Fruit fly (Drosophila melanogaster) whole organism, embryonic: Measurements from ENCODE around the gene SecS.

Source experiments
- Atf6 ChIP-seq: fragments of 200-800 bp; sonication (Bioruptor generic); IDR thresholded peaks from 2 replicates; pipeline ENCODE4 v1.3.6; 2022; ENCODE audit warnings: missing biosample characterization, missing genetic modification characterization
- Awh ChIP-seq: fragments of 200-800 bp; sonication (Bioruptor generic); IDR thresholded peaks from 2 replicates; pipeline ENCODE4, ENCODE4 v1.3.6; 2022; ENCODE audit warnings: missing biosample characterization, missing genetic modification characterization
- Bgb ChIP-seq: fragments of 200-800 bp; sonication (Bioruptor generic); IDR thresholded peaks from 2 replicates; pipeline ENCODE4 v1.3.6; 2022; ENCODE audit warnings: missing biosample characterization, missing genetic modification characterization; ENCODE audit not compliant: partially characterized antibody
- CG11085 ChIP-seq: fragments of 200-800 bp; sonication (Bioruptor generic); IDR thresholded peaks from 2 replicates; pipeline ENCODE4 v1.3.6; 2022; ENCODE audit warnings: missing biosample characterization, missing genetic modification characterization
- CG11456 ChIP-seq: fragments of 200-800 bp; sonication (Bioruptor generic); IDR thresholded peaks from 3 replicates; pipeline ENCODE4 v1.3.6; 2022; ENCODE audit warnings: missing biosample characterization, missing genetic modification characterization
- CG1602 ChIP-seq: fragments of 200-800 bp; sonication (Bioruptor generic); optimal IDR thresholded peaks from 3 replicates; lab custom pipeline; 2016; ENCODE audit warnings: missing biosample characterization, missing genetic modification characterization
- CG18011 ChIP-seq: fragments of 200-800 bp; sonication (Bioruptor generic); optimal IDR thresholded peaks from 2 replicates; lab custom pipeline; 2017; ENCODE audit warnings: missing biosample characterization, missing genetic modification characterization, mild to moderate bottlenecking, moderate library complexity, missing genotype
- CG2712 ChIP-seq: fragments of 200-800 bp; optimal IDR thresholded peaks from 3 replicates; lab custom pipeline; 2019; ENCODE audit warnings: missing biosample characterization, mild to moderate bottlenecking, missing genetic modification characterization, moderate library complexity
- CG6175 ChIP-seq: fragments of 200-800 bp; sonication (Bioruptor generic); IDR thresholded peaks from 3 replicates; pipeline ENCODE4 v1.3.6; 2022; ENCODE audit warnings: missing biosample characterization, missing genetic modification characterization
- CG6683 ChIP-seq: fragments of 200-800 bp; sonication (Bioruptor generic); optimal IDR thresholded peaks from 2 replicates; lab custom pipeline; 2017; ENCODE audit warnings: missing biosample characterization, mild to moderate bottlenecking, missing genetic modification characterization, missing genetic modification reagents
- CG7271 ChIP-seq: fragments of 200-800 bp; sonication (Bioruptor generic); optimal IDR thresholded peaks from 2 replicates; lab custom pipeline; 2018; ENCODE audit warnings: missing biosample characterization, mild to moderate bottlenecking, missing genetic modification characterization, moderate library complexity
- CG7372 ChIP-seq: fragments of 200-800 bp; sonication (Bioruptor generic); IDR thresholded peaks from 2 replicates; pipeline ENCODE4 v1.3.6; 2022; ENCODE audit warnings: missing biosample characterization, missing genetic modification characterization
- CG7839 ChIP-seq: fragments of 200-800 bp; sonication (Bioruptor generic); optimal IDR thresholded peaks from 3 replicates; lab custom pipeline; 2018; ENCODE audit warnings: missing biosample characterization, mild to moderate bottlenecking, missing genetic modification characterization, moderate library complexity
- CG8765 ChIP-seq: fragments of 200-800 bp; sonication (Bioruptor generic); IDR thresholded peaks from 2 replicates; pipeline ENCODE4 v1.3.6; 2022; ENCODE audit warnings: missing biosample characterization, missing genetic modification characterization
- CG9437 ChIP-seq: fragments of 200-800 bp; sonication (Bioruptor generic); optimal IDR thresholded peaks from 2 replicates; lab custom pipeline; 2018; ENCODE audit warnings: missing biosample characterization, mild to moderate bottlenecking, missing genetic modification characterization
- CG9876 ChIP-seq: fragments of 200-800 bp; sonication (Bioruptor generic); optimal IDR thresholded peaks from 2 replicates; lab custom pipeline; 2016; ENCODE audit warnings: missing biosample characterization, missing genetic modification characterization
- D19B ChIP-seq: fragments of 200-800 bp; sonication (Bioruptor generic); optimal IDR thresholded peaks from 2 replicates; lab custom pipeline; 2017; ENCODE audit warnings: missing biosample characterization, mild to moderate bottlenecking, missing genetic modification characterization
- Doc2 ChIP-seq: fragments of 200-800 bp; sonication (Bioruptor generic); IDR thresholded peaks from 2 replicates; pipeline ENCODE4 v1.3.6; 2022; ENCODE audit warnings: missing biosample characterization, missing genetic modification characterization
- Dref ChIP-seq: fragments of 200-800 bp; sonication (Bioruptor generic); IDR thresholded peaks from 2 replicates; pipeline ENCODE4 v1.3.6; 2022; ENCODE audit warnings: missing biosample characterization, missing genetic modification characterization
- H2.0 ChIP-seq: fragments of 200-800 bp; sonication (Bioruptor generic); IDR thresholded peaks from 2 replicates; pipeline ENCODE4 v1.3.6; 2022; ENCODE audit warnings: missing biosample characterization, missing genetic modification characterization
- HHEX ChIP-seq: fragments of 200-800 bp; sonication (Bioruptor generic); optimal IDR thresholded peaks from 3 replicates; lab custom pipeline; 2017; ENCODE audit warnings: missing biosample characterization, mild to moderate bottlenecking, missing genetic modification characterization, missing genetic modification reagents
- Hand ChIP-seq: fragments of 200-800 bp; sonication (Bioruptor generic); optimal IDR thresholded peaks from 2 replicates; lab custom pipeline; 2017; ENCODE audit warnings: mild to moderate bottlenecking, missing biosample characterization, missing genetic modification reagents, missing genetic modification characterization
- Lim3 ChIP-seq: fragments of 200-800 bp; sonication (Bioruptor generic); IDR thresholded peaks from 2 replicates; pipeline ENCODE4 v1.3.6; 2022; ENCODE audit warnings: missing biosample characterization, missing genetic modification characterization
- Lpt ChIP-seq: fragments of >200 bp; optimal IDR thresholded peaks from 2 replicates; lab custom pipeline; 2018; ENCODE audit warnings: missing biosample characterization, missing genetic modification characterization
- NC2α ChIP-seq: fragments of 200-800 bp; sonication (Bioruptor generic); optimal IDR thresholded peaks from 2 replicates; lab custom pipeline; 2016; ENCODE audit warnings: missing biosample characterization, missing genetic modification characterization
- Sry-β ChIP-seq: fragments of 200-800 bp; sonication (Bioruptor generic); optimal IDR thresholded peaks from 2 replicates; lab custom pipeline; 2018; ENCODE audit warnings: missing biosample characterization, mild to moderate bottlenecking, missing genetic modification characterization, moderate library complexity
- Ssrp ChIP-seq: fragments of 200-800 bp; sonication (Bioruptor generic); optimal IDR thresholded peaks from 2 replicates; lab custom pipeline; 2018; ENCODE audit warnings: missing biosample characterization, mild to moderate bottlenecking, missing genetic modification characterization, moderate library complexity
- Xbp1 ChIP-seq: fragments of 200-800 bp; sonication (Bioruptor generic); optimal IDR thresholded peaks from 3 replicates; lab custom pipeline; 2016; ENCODE audit warnings: missing biosample characterization, mild to moderate bottlenecking, missing genetic modification characterization
- YL-1 ChIP-seq: fragments of 200-800 bp; sonication (Bioruptor generic); optimal IDR thresholded peaks from 3 replicates; lab custom pipeline; 2017; ENCODE audit warnings: missing biosample characterization, mild to moderate bottlenecking, missing genetic modification characterization
- ap ChIP-seq: fragments of 200-800 bp; sonication (Bioruptor generic); IDR thresholded peaks from 2 replicates; pipeline ENCODE4 v1.3.6; 2022; ENCODE audit warnings: missing biosample characterization, missing genetic modification characterization
- cg ChIP-seq: fragments of 200-800 bp; sonication (Bioruptor generic); optimal IDR thresholded peaks from 3 replicates; lab custom pipeline; 2019; ENCODE audit warnings: missing biosample characterization, mild to moderate bottlenecking, missing genetic modification characterization, moderate library complexity
- crol ChIP-seq: fragments of 200-800 bp; sonication (Bioruptor generic); IDR thresholded peaks from 2 replicates; pipeline ENCODE4 v1.3.6; 2022; ENCODE audit warnings: missing biosample characterization, missing genetic modification characterization
- da ChIP-seq: fragments of 200-800 bp; sonication (Bioruptor generic); optimal IDR thresholded peaks from 2 replicates; lab custom pipeline; 2016; ENCODE audit warnings: missing biosample characterization, missing genetic modification characterization
- dmrt99B ChIP-seq: fragments of 200-800 bp; sonication (Bioruptor generic); optimal IDR thresholded peaks from 2 replicates; lab custom pipeline; 2018; ENCODE audit warnings: missing biosample characterization, mild to moderate bottlenecking, missing genetic modification characterization, moderate library complexity
- ftz-f1 ChIP-seq: fragments of 200-800 bp; sonication (Bioruptor generic); optimal IDR thresholded peaks from 2 replicates; lab custom pipeline; 2016; ENCODE audit warnings: missing biosample characterization, missing genetic modification characterization
- gem ChIP-seq: fragments of 200-800 bp; sonication (Bioruptor generic); optimal IDR thresholded peaks from 2 replicates; lab custom pipeline; 2019; ENCODE audit warnings: missing biosample characterization, mild to moderate bottlenecking, missing genetic modification characterization, moderate library complexity
- gsb-n ChIP-seq: fragments of 200-800 bp; sonication (Bioruptor generic); optimal IDR thresholded peaks from 3 replicates; lab custom pipeline; 2018; ENCODE audit warnings: missing biosample characterization, mild to moderate bottlenecking, missing genetic modification characterization
- ham ChIP-seq: fragments of 200-800 bp; sonication (Bioruptor generic); IDR thresholded peaks from 2 replicates; pipeline ENCODE4 v1.3.6; 2022; ENCODE audit warnings: missing biosample characterization, missing genetic modification characterization
- hb ChIP-seq: fragments of 200-800 bp; sonication (Bioruptor generic); IDR thresholded peaks from 3 replicates; pipeline ENCODE4 v1.3.6; 2022; ENCODE audit warnings: missing biosample characterization, missing genetic modification characterization; ENCODE audit not compliant: partially characterized antibody
- nau ChIP-seq: fragments of 200-800 bp; sonication (Bioruptor generic); optimal IDR thresholded peaks from 3 replicates; lab custom pipeline; 2017; ENCODE audit warnings: missing biosample characterization, mild to moderate bottlenecking, missing genetic modification characterization, missing genetic modification reagents
- nerfin-1 ChIP-seq: fragments of 200-800 bp; sonication (Bioruptor generic); optimal IDR thresholded peaks from 3 replicates; lab custom pipeline; 2019; ENCODE audit warnings: missing biosample characterization, mild to moderate bottlenecking, missing genetic modification characterization, moderate library complexity
- oc ChIP-seq: fragments of 200-800 bp; sonication (Bioruptor generic); optimal IDR thresholded peaks from 2 replicates; lab custom pipeline; 2018; ENCODE audit warnings: missing biosample characterization, mild to moderate bottlenecking, missing genetic modification characterization, moderate library complexity
- pho ChIP-seq: fragments of 200-800 bp; sonication (Bioruptor generic); optimal IDR thresholded peaks from 2 replicates; lab custom pipeline; 2016; ENCODE audit warnings: missing biosample characterization, missing genetic modification characterization
- pros ChIP-seq: fragments of 200-800 bp; sonication (Bioruptor generic); optimal IDR thresholded peaks from 3 replicates; lab custom pipeline; 2019; ENCODE audit warnings: missing biosample characterization, mild to moderate bottlenecking, missing genetic modification characterization, moderate library complexity
- psq ChIP-seq: fragments of 200-800 bp; sonication (Bioruptor generic); optimal IDR thresholded peaks from 2 replicates; lab custom pipeline; 2017; ENCODE audit warnings: missing biosample characterization, missing genetic modification characterization
- pzg ChIP-seq: fragments of 200-800 bp; sonication (Bioruptor generic); optimal IDR thresholded peaks from 3 replicates; lab custom pipeline; 2018; ENCODE audit warnings: missing biosample characterization, mild to moderate bottlenecking, missing genetic modification characterization, moderate library complexity
- sug ChIP-seq: fragments of 200-800 bp; optimal IDR thresholded peaks from 2 replicates; lab custom pipeline; 2019; ENCODE audit warnings: missing biosample characterization, mild to moderate bottlenecking, missing genetic modification characterization, moderate library complexity
- tio ChIP-seq: fragments of 200-800 bp; sonication (Bioruptor generic); optimal IDR thresholded peaks from 2 replicates; lab custom pipeline; 2017; ENCODE audit warnings: missing biosample characterization, missing genetic modification characterization, inconsistent platforms
- tna ChIP-seq: fragments of 200-800 bp; sonication (Bioruptor generic); IDR thresholded peaks from 2 replicates; pipeline ENCODE4 v1.3.6; 2022; ENCODE audit warnings: missing biosample characterization, missing genetic modification characterization; ENCODE audit not compliant: partially characterized antibody
- zen ChIP-seq: fragments of 200-800 bp; sonication (Bioruptor generic); optimal IDR thresholded peaks from 3 replicates; lab custom pipeline; 2018; ENCODE audit warnings: missing biosample characterization, mild to moderate bottlenecking, missing genetic modification characterization, moderate library complexity

The SecS gene

DNA sequence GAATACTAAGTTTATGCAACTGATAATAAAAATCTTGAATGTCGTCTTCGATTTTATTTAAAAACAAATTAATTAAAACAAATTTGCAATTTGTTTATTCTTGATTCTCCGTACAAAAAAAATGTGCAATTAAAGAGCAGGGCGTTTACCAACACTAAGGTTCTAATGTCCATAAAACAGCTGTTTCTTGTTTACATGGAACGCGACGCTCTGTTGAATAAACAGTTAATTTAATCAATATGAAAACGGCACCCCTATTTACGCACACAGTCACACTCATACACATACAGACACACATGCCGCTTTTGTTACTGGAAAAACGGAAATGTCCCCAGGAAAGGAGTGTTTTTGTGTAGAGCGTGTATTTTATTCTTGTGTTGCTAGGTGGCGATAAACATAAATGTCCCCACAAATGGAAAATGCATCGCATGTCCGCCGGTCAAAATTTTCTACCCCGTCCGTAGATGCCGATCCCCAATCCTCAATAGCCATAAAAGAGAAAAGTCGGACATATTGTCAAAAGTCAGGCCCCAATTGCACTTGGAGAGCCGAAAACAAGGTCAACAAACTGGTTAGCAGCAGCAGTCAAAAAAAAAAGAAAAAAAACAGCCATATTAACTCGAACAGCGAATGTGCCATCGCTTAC is 21.9 kb downstream of the SecS start (continued):
- TF ChIP-seq nau (GFP tag; lab: Kevin White, UChicago) (peak; percentile 83), ftz-f1 (GFP tag; lab: Kevin White, UChicago) (no peak), CG7372 (no peak), Hand (GFP tag; lab: Kevin White, UChicago) (peak; percentile 51), oc (peak; percentile 76), Awh (GFP tag; lab: Robert Waterston, UW) (no peak), psq (GFP tag; lab: Kevin White, UChicago) (peak; percentile 66), CG18011 (GFP tag; lab: Kevin White, UChicago) (peak; percentile 32), pzg (peak; percentile 30), YL-1 (GFP tag; lab: Kevin White, UChicago) (peak; percentile 77), Dref (GFP tag; lab: Robert Waterston, UW) (no peak), nerfin-1 (peak; percentile 87), H2.0 (GFP tag; lab: Robert Waterston, UW) (no peak), Doc2 (GFP tag; lab: Robert Waterston, UW) (no peak), gsb-n (peak; percentile 83), HHEX (peak; percentile 82), crol (no peak), CG11456 (GFP tag; lab: Robert Waterston, UW) (no peak), CG6683 (GFP tag; lab: Kevin White, UChicago) (peak; percentile 70), zen (tag; lab: Kevin White, UChicago) (peak; percentile 92), Lim3 (GFP tag; lab: Robert Waterston, UW) (no peak), dmrt99B (tag; lab: Kevin White, UChicago) (peak; percentile 73), CG6175 (GFP tag; lab: Robert Waterston, UW) (no peak), CG11085 (no peak), Ssrp (no peak), hb (GFP tag; lab: Robert Waterston, UW) (no peak), CG9437 (peak; percentile 37), CG8765 (GFP tag; lab: Robert Waterston, UW) (no peak), Lpt (no peak), D19B (GFP tag; lab: Kevin White, UChicago) (no peak), CG2712 (tag; lab: Kevin White, UChicago) (peak; percentile 66), tio (GFP tag; lab: Kevin White, UChicago) (peak; percentile 26), pros (GFP tag; lab: Kevin White, UChicago) (peak; percentile 59), CG9876 (GFP tag; lab: Kevin White, UChicago) (peak; percentile 51), gem (peak; percentile 78), cg (GFP tag; lab: Kevin White, UChicago) (peak; percentile 83), sug (tag; lab: Kevin White, UChicago) (peak; percentile 57), Atf6 (GFP tag; lab: Robert Waterston, UW) (no peak), tna (no peak), Sry-β (GFP tag; lab: Kevin White, UChicago) (peak; percentile 65), CG1602 (GFP tag; lab: Kevin White, UChicago) (peak; percentile 54), ap (GFP tag; lab: Robert Waterston, UW) (no peak), da (GFP tag; lab: Kevin White, UChicago) (no peak), CG7271 (tag; lab: Kevin White, UChicago) (peak; percentile 78), NC2α (GFP tag; lab: Kevin White, UChicago) (peak; percentile 82), Bgb (GFP tag; lab: Robert Waterston, UW) (no peak), pho (GFP tag; lab: Kevin White, UChicago) (peak; percentile 54), Xbp1 (GFP tag; lab: Kevin White, UChicago) (peak; percentile 25), ham (GFP tag; lab: Robert Waterston, UW) (no peak), CG7839 (tag; lab: Kevin White, UChicago) (peak; percentile 57)
